Worm (Caenorhabditis elegans) whole organism, early embryonic: ENCODE results near the gene dct-17.

Source experiments
- ceh-13 ChIP-seq: fragments of 200-800 bp; sonication (Bioruptor generic); optimal IDR thresholded peaks from 2 replicates; lab custom pipeline; 2018; ENCODE audit warnings: mild to moderate bottlenecking, missing genetic modification characterization, missing compliant biosample characterization
- ceh-36 ChIP-seq: sonication (generic microtip); optimal IDR thresholded peaks from 2 replicates; lab custom pipeline; 2016; ENCODE audit warnings: missing genetic modification characterization, inconsistent platforms, missing compliant biosample characterization
- hmbx-1 ChIP-seq: sonication (generic microtip); optimal IDR thresholded peaks from 2 replicates; lab custom pipeline; 2016; ENCODE audit warnings: mild to moderate bottlenecking, missing genetic modification characterization, missing compliant biosample characterization

- no peak for TF ChIP-seq ceh-36 (tag; lab: Kevin White, UChicago)
- no peak for TF ChIP-seq hmbx-1
- no peak for TF ChIP-seq ceh-13
These were observed at the start of gene dct-17 for ce11 chrV:13730762-13731161.
